Worm (Caenorhabditis elegans): ENCODE data around the gene F13E9.12.

ce11 chrIV:10842232-10842631 lies 32.2 kb downstream of the F13E9.12 start:
- no peak for TF ChIP-seq daf-8 (GFP tag; IDR thresholded peaks at IDR 0.05)
- TF ChIP-seq unc-62 (GFP tag; optimal IDR thresholded peaks at IDR 0.05 in 1 of 2), result peak in 1 of 2 experiments; percentile 3
- no peak for TF ChIP-seq unc-62 (tag; optimal IDR thresholded peaks at IDR 0.05)
- TF ChIP-seq zfp-2 (tag; optimal IDR thresholded peaks at IDR 0.05), result no peak
- no peak for TF ChIP-seq ZK546.5 (tag; optimal IDR thresholded peaks at IDR 0.05)

Data from whole organism, L4 larva.